Worm (Caenorhabditis elegans) whole organism, mixed stage, embryonic: ENCODE measurements around the gene B0524.2.

Experiments used
- cnd-1 ChIP-seq: fragments of 200-800 bp; sonication (Bioruptor generic); optimal IDR thresholded peaks from 2 replicates; lab custom pipeline; 2018; ENCODE audit warnings: mild to moderate bottlenecking, missing genetic modification characterization, missing compliant biosample characterization
- lsy-2 ChIP-seq: fragments of 150-350 bp; optimal IDR thresholded peaks from 2 replicates; lab custom pipeline; 2014; ENCODE audit warnings: missing biosample characterization, missing genetic modification characterization
- sptf-1 ChIP-seq: sonication (generic microtip); optimal IDR thresholded peaks from 2 replicates; lab custom pipeline; 2017; ENCODE audit warnings: mild to moderate bottlenecking, missing genetic modification characterization, moderate library complexity, missing compliant biosample characterization

- TF ChIP-seq cnd-1 (tag; lab: Kevin White, UChicago) = no peak
- TF ChIP-seq lsy-2 (tag; lab: Kevin White, UChicago) = no peak
- TF ChIP-seq sptf-1 = no peak
Observed at ce11 chrIII:1918311-1918932, 24.6 kb downstream of the B0524.2 start.
